Fruit fly (Drosophila melanogaster): ENCODE measurements around the gene CG31550.

CG31550 gene

DNA sequence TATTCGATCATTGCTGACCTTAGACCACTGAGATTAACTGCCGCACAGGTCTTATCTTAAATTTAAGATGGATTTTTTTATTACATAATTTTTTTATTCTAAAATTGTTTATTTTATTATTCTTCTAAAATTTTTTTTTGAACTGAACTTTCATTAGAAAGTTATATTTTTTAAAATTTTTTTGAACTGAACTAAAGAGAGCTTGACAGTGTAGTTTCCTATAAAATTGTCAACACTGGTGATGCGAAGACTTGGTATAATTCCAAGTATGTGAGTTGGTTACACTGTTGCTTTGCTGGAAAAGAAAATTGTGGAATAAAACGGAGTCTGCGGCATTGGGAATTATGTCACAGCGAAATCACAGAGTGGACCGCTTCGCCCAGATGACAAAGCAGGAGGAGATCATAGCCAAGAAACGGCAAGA lies at the start of gene CG31550 (continued):
- TF ChIP-seq lov (optimal IDR thresholded peaks at IDR 0.05) (no peak), lov (GFP tag; IDR thresholded peaks at IDR 0.05) (0 out of 3 replicates have a peak, but pooled peaks have one; percentile 20), HLH3B (GFP tag; IDR thresholded peaks at IDR 0.05) (peak; percentile 77), CG6854 (GFP tag; optimal IDR thresholded peaks at IDR 0.05) (no peak), kni (GFP tag; optimal IDR thresholded peaks at IDR 0.05) (no peak), CG10462 (GFP tag; optimal IDR thresholded peaks at IDR 0.05) (peak; percentile 39), salm (tag; optimal IDR thresholded peaks at IDR 0.05) (peak; percentile 11), Rx (GFP tag; IDR thresholded peaks at IDR 0.05) (peak; percentile 16; the same call in 1 of the 2 replicates), prd (optimal IDR thresholded peaks at IDR 0.05) (no peak), prd (GFP tag; IDR thresholded peaks at IDR 0.05) (peak; percentile 83; the same call in 2 of the 3 replicates), mld (GFP tag; IDR thresholded peaks at IDR 0.05; ENCODE audit: partially characterized antibody) (no peak), Dip3 (GFP tag; optimal IDR thresholded peaks at IDR 0.05) (peak; percentile 19), croc (GFP tag; conservative IDR thresholded peaks at IDR 0.05) (peak; percentile 54; the same call in 2 of the 3 replicates), zf30C (GFP tag; optimal IDR thresholded peaks at IDR 0.05) (peak; percentile 90), CG1832 (GFP tag; optimal IDR thresholded peaks at IDR 0.05) (no peak), ranshi (GFP tag; IDR thresholded peaks at IDR 0.05) (peak; percentile 78), CG33557 (GFP tag; optimal IDR thresholded peaks at IDR 0.05) (no peak), schlank (tag; optimal IDR thresholded peaks at IDR 0.05) (no peak), CG4360 (GFP tag; IDR thresholded peaks at IDR 0.05) (no peak), Asciz (GFP tag; optimal IDR thresholded peaks at IDR 0.05) (no peak), Aef1 (GFP tag; IDR thresholded peaks at IDR 0.05) (peak; percentile 71), Fer1 (GFP tag; optimal IDR thresholded peaks at IDR 0.05) (peak; percentile 40), CG7357 (GFP tag; IDR thresholded peaks at IDR 0.05) (peak; percentile 59; the same call in 2 of the 3 replicates), CG12299 (tag; optimal IDR thresholded peaks at IDR 0.05) (no peak), hkb (optimal IDR thresholded peaks at IDR 0.05) (no peak), hkb (GFP tag; IDR thresholded peaks at IDR 0.05) (peak; percentile 69), eve (GFP tag; optimal IDR thresholded peaks at IDR 0.05) (no peak), abd-A (tag; optimal IDR thresholded peaks at IDR 0.05) (no peak), fd102C (GFP tag; optimal IDR thresholded peaks at IDR 0.05) (peak; percentile 3), Nf-YC (tag; optimal IDR thresholded peaks at IDR 0.05) (no peak), esg (GFP tag; conservative IDR thresholded peaks at IDR 0.05) (peak; percentile 75), Drgx (GFP tag; IDR thresholded peaks at IDR 0.05) (peak; percentile 47), Doc3 (GFP tag; IDR thresholded peaks at IDR 0.05; ENCODE audit: partially characterized antibody) (no peak), dimm (GFP tag; IDR thresholded peaks at IDR 0.05) (no peak), Lhr (GFP tag; optimal IDR thresholded peaks at IDR 0.05) (peak; percentile 43), CG14710 (tag; optimal IDR thresholded peaks at IDR 0.05) (peak; percentile 74), Poxn (GFP tag; IDR thresholded peaks at IDR 0.05) (no peak), Med (GFP tag) (peak; percentile 79), unpg (GFP tag; optimal IDR thresholded peaks at IDR 0.05) (peak; percentile 56), NK7.1 (GFP tag; optimal IDR thresholded peaks at IDR 0.05) (no peak), CG13424 (tag; optimal IDR thresholded peaks at IDR 0.05) (peak; percentile 77), CG14441 (GFP tag; IDR thresholded peaks at IDR 0.05) (peak; percentile 72), CG34376 (GFP tag; optimal IDR thresholded peaks at IDR 0.05) (no peak), klu (GFP tag; IDR thresholded peaks at IDR 0.05) (peak; percentile 80), MBD-R2 (GFP tag; IDR thresholded peaks at IDR 0.05) (peak; percentile 78), Opbp (GFP tag; IDR thresholded peaks at IDR 0.05; ENCODE audit: partially characterized antibody) (no peak), slou (GFP tag; optimal IDR thresholded peaks at IDR 0.05) (no peak), Dad (GFP tag; optimal IDR thresholded peaks at IDR 0.05) (peak; percentile 54), BtbVII (GFP tag; optimal IDR thresholded peaks at IDR 0.05) (peak; percentile 29), Hsf (GFP tag; optimal IDR thresholded peaks at IDR 0.05) (peak; percentile 51), chn (GFP tag; optimal IDR thresholded peaks at IDR 0.05) (peak; percentile 32), fd64A (GFP tag; optimal IDR thresholded peaks at IDR 0.05) (no peak)

All from whole organism, embryonic.